Worm (Caenorhabditis elegans) whole organism, midembryonic: ENCODE data around the gene F14D2.11.

Experiments used
- T22C8.4 ChIP-seq: fragments of 200-800 bp; sonication (Bioruptor generic); IDR thresholded peaks from 2 replicates; pipeline ENCODE4 v1.3.6; 2022; ENCODE audit warnings: missing genetic modification characterization, missing compliant biosample characterization
- cog-1 ChIP-seq: sonication (generic microtip); optimal IDR thresholded peaks from 2 replicates; lab custom pipeline; 2016; ENCODE audit warnings: missing genetic modification characterization, missing compliant biosample characterization
- flt-1 ChIP-seq: fragments of 200-800 bp; sonication (Bioruptor generic); IDR thresholded peaks from 2 replicates; pipeline ENCODE4 v1.3.6; 2022; ENCODE audit warnings: missing genetic modification characterization, missing compliant biosample characterization
- klf-2 ChIP-seq: fragments of 200-800 bp; sonication (Bioruptor generic); conservative IDR thresholded peaks from 2 replicates; pipeline ENCODE4 v1.3.6; 2022; ENCODE audit warnings: missing genetic modification reagents, missing genetic modification characterization, missing compliant biosample characterization
- med-1 ChIP-seq: sonication (generic microtip); optimal IDR thresholded peaks from 2 replicates; lab custom pipeline; 2017; ENCODE audit warnings: missing genetic modification characterization, mild to moderate bottlenecking, missing compliant biosample characterization, antibody characterized with exemption, missing genetic modification reagents; ENCODE audit not compliant: insufficient read depth
- ref-1 ChIP-seq: fragments of 200-800 bp; sonication (Bioruptor generic); conservative IDR thresholded peaks from 2 replicates; pipeline ENCODE4 v1.3.6; 2022; ENCODE audit warnings: missing genetic modification reagents, missing genetic modification characterization, missing compliant biosample characterization
- tab-1 ChIP-seq: fragments of 200-800 bp; sonication (Bioruptor generic); IDR thresholded peaks from 2 replicates; pipeline ENCODE4 v1.3.6; 2022; ENCODE audit warnings: missing genetic modification characterization, missing compliant biosample characterization
- ztf-23 ChIP-seq: fragments of 200-800 bp; sonication (Bioruptor generic); IDR thresholded peaks from 2 replicates; pipeline ENCODE4 v1.3.6; 2022; ENCODE audit warnings: missing genetic modification reagents, missing genetic modification characterization, missing compliant biosample characterization
- ztf-29 ChIP-seq: fragments of 200-800 bp; sonication (Bioruptor generic); IDR thresholded peaks from 2 replicates; pipeline ENCODE4 v1.3.6; 2022; ENCODE audit warnings: missing genetic modification reagents, missing genetic modification characterization, missing compliant biosample characterization

Gene F14D2.11

ce11 chrII:3313442-3313841 lies 28.4 kb downstream of the F14D2.11 start, which contains the start of gene F39E9.6:
Gene F39E9.6, minus strand, starts transcription at chrII:3313542.
- no peak for TF ChIP-seq flt-1
- TF ChIP-seq T22C8.4 (GFP tag; lab: Robert Waterston, UW): no peak
- no peak for TF ChIP-seq cog-1
- TF ChIP-seq ref-1 (GFP tag; lab: Robert Waterston, UW): no peak
- no peak for TF ChIP-seq klf-2
- no peak for TF ChIP-seq med-1 (GFP tag; lab: Kevin White, UChicago)
- no peak for TF ChIP-seq ztf-23
- TF ChIP-seq ztf-29 (GFP tag; lab: Robert Waterston, UW): no peak
- TF ChIP-seq tab-1 (GFP tag; lab: Robert Waterston, UW): no peak

- TF ChIP-seq med-1 (GFP tag; lab: Kevin White, UChicago) (no peak), T22C8.4 (GFP tag; lab: Robert Waterston, UW) (peak; percentile 48), ref-1 (GFP tag; lab: Robert Waterston, UW) (no peak)
These were observed 30.8 kb downstream of the F14D2.11 start for ce11 chrII:3310957-3311657.

- TF ChIP-seq cog-1 (peak; percentile 12), ztf-29 (GFP tag; lab: Robert Waterston, UW) (no peak), T22C8.4 (GFP tag; lab: Robert Waterston, UW) (peak; percentile 32; the same call in 1 of the 2 replicates)
These were observed 38.3 kb downstream of the F14D2.11 start for ce11 chrII:3303582-3303981.

- TF ChIP-seq ref-1 (GFP tag; lab: Robert Waterston, UW) (no peak), ztf-23 (no peak), cog-1 (no peak), med-1 (GFP tag; lab: Kevin White, UChicago) (no peak), ztf-29 (GFP tag; lab: Robert Waterston, UW) (no peak), klf-2 (no peak), tab-1 (GFP tag; lab: Robert Waterston, UW) (no peak), flt-1 (no peak), T22C8.4 (GFP tag; lab: Robert Waterston, UW) (no peak)
These were observed 42.4 kb downstream of the F14D2.11 start, which contains the start of gene btb-22 for ce11 chrII:3299457-3299856. Gene btb-22, plus strand, starts transcription at chrII:3299757.

- no peak for TF ChIP-seq ref-1 (GFP tag; lab: Robert Waterston, UW)
- no peak for TF ChIP-seq flt-1
- no peak for TF ChIP-seq klf-2
- no peak for TF ChIP-seq cog-1
- TF ChIP-seq T22C8.4 (GFP tag; lab: Robert Waterston, UW): no peak
- no peak for TF ChIP-seq med-1 (GFP tag; lab: Kevin White, UChicago)
- TF ChIP-seq tab-1 (GFP tag; lab: Robert Waterston, UW): no peak
These were observed 44.0 kb downstream of the F14D2.11 start, which contains the start of gene btb-18 for ce11 chrII:3297914-3298313. Gene btb-18, plus strand, starts transcription at chrII:3298214.

ce11 chrII:3296644-3297043 lies 45.2 kb downstream of the F14D2.11 start, which contains the start of gene btb-16:
Gene btb-16, plus strand, starts transcription at chrII:3296883.
- no peak for TF ChIP-seq T22C8.4 (GFP tag; lab: Robert Waterston, UW)
- TF ChIP-seq med-1 (GFP tag; lab: Kevin White, UChicago): no peak
- TF ChIP-seq ztf-29 (GFP tag; lab: Robert Waterston, UW): no peak
- no peak for TF ChIP-seq klf-2
- TF ChIP-seq ref-1 (GFP tag; lab: Robert Waterston, UW): no peak
- TF ChIP-seq tab-1 (GFP tag; lab: Robert Waterston, UW): no peak

- TF ChIP-seq ref-1 (GFP tag; lab: Robert Waterston, UW): no peak
These were observed 46.7 kb downstream of the F14D2.11 start, which contains the start of gene btb-17 for ce11 chrII:3295193-3295592. Gene btb-17, plus strand, starts transcription at chrII:3295405.
